Fruit fly (Drosophila melanogaster): ENCODE measurements around the gene gro.

Gene gro

dm6 chr3R:26041417-26042101 is at the start of gene gro:
gro (plus strand) TSS chr3R:26041736.
- TF ChIP-seq kay (GFP tag; ENCODE audit: borderline replicate concordance), result peak; percentile 91
- TF ChIP-seq ovo (GFP tag; optimal IDR thresholded peaks at IDR 0.05), result peak; percentile 79
- TF ChIP-seq CG7101 (tag; optimal IDR thresholded peaks at IDR 0.05), result peak; percentile 68
- peak; percentile 86 for TF ChIP-seq Crg-1 (GFP tag; optimal IDR thresholded peaks at IDR 0.05)
- TF ChIP-seq pad (GFP tag; optimal IDR thresholded peaks at IDR 0.05), result peak; percentile 65
- TF ChIP-seq CG1620 (GFP tag; optimal IDR thresholded peaks at IDR 0.05), result peak; percentile 86
- peak; percentile 68 for TF ChIP-seq Clk (GFP tag; optimal IDR thresholded peaks at IDR 0.05)
- peak; percentile 79 for TF ChIP-seq Mnt (GFP tag; optimal IDR thresholded peaks at IDR 0.05)
- peak; percentile 80 for TF ChIP-seq CG5204 (GFP tag; optimal IDR thresholded peaks at IDR 0.05)
- TF ChIP-seq CG11617 (GFP tag; optimal IDR thresholded peaks at IDR 0.05), result peak; percentile 22
- TF ChIP-seq Hr96 (GFP tag; optimal IDR thresholded peaks at IDR 0.05), result peak; percentile 74
- peak; percentile 88 for TF ChIP-seq toe (GFP tag; optimal IDR thresholded peaks at IDR 0.05)
- TF ChIP-seq CG7045 (GFP tag; optimal IDR thresholded peaks at IDR 0.05), result peak; percentile 65
- peak; percentile 60 for TF ChIP-seq CG33017 (tag; optimal IDR thresholded peaks at IDR 0.05)
- no peak for TF ChIP-seq tj (GFP tag; optimal IDR thresholded peaks at IDR 0.05)
- TF ChIP-seq bab1 (GFP tag; optimal IDR thresholded peaks at IDR 0.05), result peak; percentile 62
- no peak for TF ChIP-seq CG14711 (tag; optimal IDR thresholded peaks at IDR 0.05)
- no peak for TF ChIP-seq cic (GFP tag; optimal IDR thresholded peaks at IDR 0.05)
- TF ChIP-seq CG12768 (GFP tag; optimal IDR thresholded peaks at IDR 0.05), result peak; percentile 40
- TF ChIP-seq cnc (optimal IDR thresholded peaks at IDR 0.05), result no peak

dm6 chr3R:25996197-25997005 is 45.1 kb upstream of the gro start, which contains the start of gene CG43116:
CG43116 (minus strand) TSS chr3R:25996996.
- TF ChIP-seq Clk (GFP tag; optimal IDR thresholded peaks at IDR 0.05) (no peak), Mnt (GFP tag; optimal IDR thresholded peaks at IDR 0.05) (no peak), kay (GFP tag; ENCODE audit: borderline replicate concordance) (no peak), pad (GFP tag; optimal IDR thresholded peaks at IDR 0.05) (no peak), cnc (optimal IDR thresholded peaks at IDR 0.05) (no peak), CG1620 (GFP tag; optimal IDR thresholded peaks at IDR 0.05) (no peak), cic (GFP tag; optimal IDR thresholded peaks at IDR 0.05) (no peak), CG12768 (GFP tag; optimal IDR thresholded peaks at IDR 0.05) (no peak), ovo (GFP tag; optimal IDR thresholded peaks at IDR 0.05) (no peak), tj (GFP tag; optimal IDR thresholded peaks at IDR 0.05) (no peak), CG33017 (tag; optimal IDR thresholded peaks at IDR 0.05) (no peak), CG7045 (GFP tag; optimal IDR thresholded peaks at IDR 0.05) (no peak)

dm6 chr3R:25997068-25997714 is 44.3 kb upstream of the gro start:
- no peak for TF ChIP-seq CG7101 (tag; optimal IDR thresholded peaks at IDR 0.05)
- TF ChIP-seq CG12768 (GFP tag; optimal IDR thresholded peaks at IDR 0.05), result no peak
- no peak for TF ChIP-seq CG11617 (GFP tag; optimal IDR thresholded peaks at IDR 0.05)
- no peak for TF ChIP-seq CG1620 (GFP tag; optimal IDR thresholded peaks at IDR 0.05)
- no peak for TF ChIP-seq Clk (GFP tag; optimal IDR thresholded peaks at IDR 0.05)
- TF ChIP-seq CG7045 (GFP tag; optimal IDR thresholded peaks at IDR 0.05), result no peak

dm6 chr3R:25999130-25999529 is 42.4 kb upstream of the gro start:
- TF ChIP-seq CG12768 (GFP tag; optimal IDR thresholded peaks at IDR 0.05), result no peak
- no peak for TF ChIP-seq toe (GFP tag; optimal IDR thresholded peaks at IDR 0.05)
- no peak for TF ChIP-seq CG5204 (GFP tag; optimal IDR thresholded peaks at IDR 0.05)
- no peak for TF ChIP-seq bab1 (GFP tag; optimal IDR thresholded peaks at IDR 0.05)
- TF ChIP-seq tj (GFP tag; optimal IDR thresholded peaks at IDR 0.05), result no peak
- no peak for TF ChIP-seq CG11617 (GFP tag; optimal IDR thresholded peaks at IDR 0.05)
- no peak for TF ChIP-seq Crg-1 (GFP tag; optimal IDR thresholded peaks at IDR 0.05)
- TF ChIP-seq CG7101 (tag; optimal IDR thresholded peaks at IDR 0.05), result no peak
- no peak for TF ChIP-seq Hr96 (GFP tag; optimal IDR thresholded peaks at IDR 0.05)
- no peak for TF ChIP-seq cnc (optimal IDR thresholded peaks at IDR 0.05)
- no peak for TF ChIP-seq pad (GFP tag; optimal IDR thresholded peaks at IDR 0.05)
- TF ChIP-seq CG1620 (GFP tag; optimal IDR thresholded peaks at IDR 0.05), result no peak
- no peak for TF ChIP-seq ovo (GFP tag; optimal IDR thresholded peaks at IDR 0.05)
- no peak for TF ChIP-seq CG7045 (GFP tag; optimal IDR thresholded peaks at IDR 0.05)
- TF ChIP-seq cic (GFP tag; optimal IDR thresholded peaks at IDR 0.05), result no peak
- TF ChIP-seq CG33017 (tag; optimal IDR thresholded peaks at IDR 0.05), result no peak
- no peak for TF ChIP-seq Mnt (GFP tag; optimal IDR thresholded peaks at IDR 0.05)
- TF ChIP-seq kay (GFP tag; ENCODE audit: borderline replicate concordance), result no peak
- no peak for TF ChIP-seq Clk (GFP tag; optimal IDR thresholded peaks at IDR 0.05)
- TF ChIP-seq CG14711 (tag; optimal IDR thresholded peaks at IDR 0.05), result no peak

dm6 chr3R:25999611-26000010 is 41.9 kb upstream of the gro start:
- TF ChIP-seq Clk (GFP tag; optimal IDR thresholded peaks at IDR 0.05) (no peak), kay (GFP tag; ENCODE audit: borderline replicate concordance) (no peak), CG12768 (GFP tag; optimal IDR thresholded peaks at IDR 0.05) (no peak), pad (GFP tag; optimal IDR thresholded peaks at IDR 0.05) (no peak), toe (GFP tag; optimal IDR thresholded peaks at IDR 0.05) (no peak), CG11617 (GFP tag; optimal IDR thresholded peaks at IDR 0.05) (no peak), CG1620 (GFP tag; optimal IDR thresholded peaks at IDR 0.05) (no peak), CG7101 (tag; optimal IDR thresholded peaks at IDR 0.05) (no peak), tj (GFP tag; optimal IDR thresholded peaks at IDR 0.05) (no peak), CG14711 (tag; optimal IDR thresholded peaks at IDR 0.05) (no peak), CG33017 (tag; optimal IDR thresholded peaks at IDR 0.05) (no peak), cic (GFP tag; optimal IDR thresholded peaks at IDR 0.05) (no peak)

Data from whole organism, adult.